Fruit fly (Drosophila melanogaster): ENCODE measurements around the gene gny.

gny gene

DNA sequence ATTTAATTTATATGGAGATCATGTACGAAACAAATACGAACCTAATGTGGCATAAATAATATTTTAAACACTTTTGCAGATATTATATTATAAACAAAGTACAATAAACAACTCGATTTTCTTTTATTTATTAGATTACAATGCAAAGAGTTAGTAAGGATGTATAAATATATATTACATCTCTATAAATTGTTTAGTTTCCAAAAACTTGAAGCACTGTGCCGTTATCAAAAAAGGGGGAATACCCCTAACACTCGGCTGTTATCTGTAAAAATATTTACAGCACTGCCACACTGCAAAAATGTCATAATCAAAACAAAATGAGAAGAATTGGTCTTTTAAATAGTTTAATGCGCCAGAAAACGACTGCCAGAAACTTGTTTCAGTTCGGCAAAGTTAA lies 48.6 kb downstream of the gny start, which contains the start of gene CG5188 (continued):
- TF ChIP-seq CG11456 (GFP tag; IDR thresholded peaks at IDR 0.05) (no peak), row (GFP tag; IDR thresholded peaks at IDR 0.05) (peak; percentile 82), CG4282 (GFP tag; optimal IDR thresholded peaks at IDR 0.05) (peak; percentile 6), hth (optimal IDR thresholded peaks at IDR 0.05) (no peak), esg (GFP tag; conservative IDR thresholded peaks at IDR 0.05) (no peak), Atf6 (GFP tag; IDR thresholded peaks at IDR 0.05) (peak; percentile 41; the same call in 1 of the 2 replicates), Atf3 (GFP tag; optimal IDR thresholded peaks at IDR 0.05) (no peak), Vsx1 (GFP tag; optimal IDR thresholded peaks at IDR 0.05) (no peak), luna (GFP tag; optimal IDR thresholded peaks at IDR 0.05) (no peak), scrt (GFP tag; optimal IDR thresholded peaks at IDR 0.05) (no peak), jumu (GFP tag; optimal IDR thresholded peaks at IDR 0.05) (peak; percentile 13), CG17802 (tag; optimal IDR thresholded peaks at IDR 0.05) (no peak), Myb (GFP tag; optimal IDR thresholded peaks at IDR 0.05) (no peak), ssp (GFP tag; IDR thresholded peaks at IDR 0.05) (peak; percentile 60), Doc3 (GFP tag; IDR thresholded peaks at IDR 0.05; ENCODE audit: partially characterized antibody) (no peak), NfI (GFP tag; optimal IDR thresholded peaks at IDR 0.05) (peak; percentile 47), CG42726 (GFP tag; IDR thresholded peaks at IDR 0.05; ENCODE audit: partially characterized antibody) (no peak), CG13287 (GFP tag; IDR thresholded peaks at IDR 0.05; ENCODE audit: partially characterized antibody) (peak; percentile 62; the same call in 1 of the 2 replicates), tap (tag; optimal IDR thresholded peaks at IDR 0.05) (no peak), Lpt (GFP tag; optimal IDR thresholded peaks at IDR 0.05) (no peak), zf30C (GFP tag; optimal IDR thresholded peaks at IDR 0.05) (no peak), CG3847 (GFP tag; IDR thresholded peaks at IDR 0.05) (no peak), salm (tag; optimal IDR thresholded peaks at IDR 0.05) (peak; percentile 7), CG8924 (tag; optimal IDR thresholded peaks at IDR 0.05) (peak; percentile 53), Camta (GFP tag; optimal IDR thresholded peaks at IDR 0.05) (peak; percentile 2), D19A (tag; optimal IDR thresholded peaks at IDR 0.05) (no peak), az2 (GFP tag; optimal IDR thresholded peaks at IDR 0.05) (peak; percentile 68), chm (GFP tag; IDR thresholded peaks at IDR 0.05) (no peak), CG6683 (GFP tag; optimal IDR thresholded peaks at IDR 0.05) (no peak), Trl (optimal IDR thresholded peaks at IDR 0.05) (no peak), Trl (GFP tag; optimal IDR thresholded peaks at IDR 0.05) (no peak), Fer3 (tag; optimal IDR thresholded peaks at IDR 0.05) (peak; percentile 53), CG3995 (GFP tag; optimal IDR thresholded peaks at IDR 0.05) (peak; percentile 6), crol (GFP tag; IDR thresholded peaks at IDR 0.05) (no peak), dan (GFP tag; IDR thresholded peaks at IDR 0.05) (no peak), p53 (GFP tag; optimal IDR thresholded peaks at IDR 0.05) (no peak), pb (GFP tag; optimal IDR thresholded peaks at IDR 0.05) (no peak), dpn (GFP tag; optimal IDR thresholded peaks at IDR 0.05) (peak; percentile 15 to 56), CG7839 (tag; optimal IDR thresholded peaks at IDR 0.05) (peak; percentile 63), Mrtf (GFP tag; IDR thresholded peaks at IDR 0.05) (no peak), crc (GFP tag; optimal IDR thresholded peaks at IDR 0.05) (no peak), CG9932 (GFP tag; IDR thresholded peaks at IDR 0.05) (peak; percentile 62; the same call in 1 of the 2 replicates), slp2 (GFP tag; optimal IDR thresholded peaks at IDR 0.05) (no peak), CG12071 (GFP tag; optimal IDR thresholded peaks at IDR 0.05) (no peak), lola (GFP tag; optimal IDR thresholded peaks at IDR 0.05) (peak in 1 of 3 experiments; percentile 37), Mad (GFP tag; optimal IDR thresholded peaks at IDR 0.05) (no peak), CG7745 (tag; optimal IDR thresholded peaks at IDR 0.05) (no peak), CG2889 (GFP tag; IDR thresholded peaks at IDR 0.05) (no peak), ems (GFP tag; optimal IDR thresholded peaks at IDR 0.05) (no peak), Jarid2 (GFP tag; optimal IDR thresholded peaks at IDR 0.05) (no peak), croc (GFP tag; conservative IDR thresholded peaks at IDR 0.05) (no peak), Bgb (GFP tag; IDR thresholded peaks at IDR 0.05; ENCODE audit: partially characterized antibody) (peak; percentile 16; the same call in 1 of the 2 replicates)
